Fruit fly (Drosophila melanogaster): ENCODE results near the gene CG9312.

Gene CG9312

dm6 chr3R:13801184-13802056 is 35.9 kb downstream of the CG9312 start:
- TF ChIP-seq z (GFP tag; IDR thresholded peaks at IDR 0.05) (peak; percentile 84), CG31224 (GFP tag; IDR thresholded peaks at IDR 0.05) (peak; percentile 87), disco-r (GFP tag; optimal IDR thresholded peaks at IDR 0.05) (no peak), corto (GFP tag; optimal IDR thresholded peaks at IDR 0.05) (no peak), ATbp (GFP tag; optimal IDR thresholded peaks at IDR 0.05) (no peak), Med (GFP tag) (peak; percentile 51), CG10321 (GFP tag; IDR thresholded peaks at IDR 0.05) (no peak), CG12769 (tag; optimal IDR thresholded peaks at IDR 0.05) (no peak), scrt (GFP tag; optimal IDR thresholded peaks at IDR 0.05) (peak; percentile 98), CG2129 (GFP tag; IDR thresholded peaks at IDR 0.05; ENCODE audit: partially characterized antibody) (no peak), E2f1 (GFP tag; IDR thresholded peaks at IDR 0.05) (peak; percentile 13; the same call in 1 of the 2 replicates), sd (tag; optimal IDR thresholded peaks at IDR 0.05) (peak; percentile 98), CG7357 (GFP tag; IDR thresholded peaks at IDR 0.05) (no peak), Bgb (GFP tag; IDR thresholded peaks at IDR 0.05; ENCODE audit: partially characterized antibody) (peak; percentile 35; the same call in 1 of the 2 replicates), Ets65A (GFP tag) (peak; percentile 61), sr (GFP tag; IDR thresholded peaks at IDR 0.05) (peak; percentile 48; the same call in 1 of the 3 replicates), CG8281 (tag; optimal IDR thresholded peaks at IDR 0.05) (peak; percentile 19), gro (GFP tag; optimal IDR thresholded peaks at IDR 0.05) (peak; percentile 35), abd-A (tag; optimal IDR thresholded peaks at IDR 0.05) (peak; percentile 98), mirr (GFP tag; optimal IDR thresholded peaks at IDR 0.05) (peak; percentile 22), CG17829 (tag; optimal IDR thresholded peaks at IDR 0.05) (no peak), sqz (GFP tag; optimal IDR thresholded peaks at IDR 0.05) (peak; percentile 86), pros (GFP tag; optimal IDR thresholded peaks at IDR 0.05) (peak; percentile 13), Hr51 (GFP tag; optimal IDR thresholded peaks at IDR 0.05) (peak in 1 of 2 experiments; percentile 16), CG7839 (tag; optimal IDR thresholded peaks at IDR 0.05) (no peak), CG13123 (GFP tag; optimal IDR thresholded peaks at IDR 0.05) (no peak), slp2 (GFP tag; optimal IDR thresholded peaks at IDR 0.05) (no peak)

DNA sequence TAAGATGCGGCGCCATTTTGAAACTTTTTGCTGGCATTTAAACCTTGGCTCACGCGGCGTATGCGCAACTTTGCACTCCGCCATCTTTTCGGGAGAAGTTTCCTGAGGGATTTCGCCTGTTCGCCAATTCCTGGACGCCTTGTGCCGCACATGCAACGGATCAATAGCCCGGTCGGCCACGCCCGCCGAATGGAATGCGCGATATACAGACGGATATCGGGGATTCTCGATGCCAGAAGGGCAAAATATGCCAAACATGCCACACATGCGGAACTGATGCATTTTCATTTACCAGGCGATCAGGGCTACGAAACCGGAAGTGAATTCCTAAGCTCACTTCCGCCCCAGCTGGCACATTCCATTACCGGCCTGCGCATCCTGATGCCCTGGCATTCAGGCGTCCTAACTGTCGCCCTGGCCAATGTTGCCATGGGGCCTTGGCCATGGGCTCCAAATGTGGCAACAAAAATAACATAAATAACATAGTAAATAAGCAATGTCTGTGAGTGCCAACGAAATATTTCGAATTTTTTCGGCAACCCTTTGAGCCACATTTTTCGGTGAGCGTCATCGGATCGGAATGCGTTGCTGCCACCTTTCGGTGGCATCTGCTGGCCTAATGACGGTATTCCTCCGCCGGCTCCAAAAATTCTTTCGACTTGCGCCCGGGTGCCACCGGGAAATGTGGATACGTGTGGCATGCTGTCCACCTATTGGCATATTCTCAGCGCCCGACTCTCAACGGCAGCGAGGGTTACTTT is 36.7 kb downstream of the CG9312 start:
- TF ChIP-seq schlank (tag; optimal IDR thresholded peaks at IDR 0.05) (peak; percentile 8), z (GFP tag; IDR thresholded peaks at IDR 0.05) (0 out of 3 replicates have a peak, but pooled peaks have one; percentile 6), CG18599 (GFP tag; optimal IDR thresholded peaks at IDR 0.05) (peak; percentile 49), CG17912 (GFP tag; optimal IDR thresholded peaks at IDR 0.05) (peak; percentile 31), CG10431 (GFP tag; optimal IDR thresholded peaks at IDR 0.05) (no peak), CG6813 (GFP tag; optimal IDR thresholded peaks at IDR 0.05) (peak; percentile 25), Ets65A (GFP tag) (peak; percentile 85), lab (GFP tag; optimal IDR thresholded peaks at IDR 0.05) (peak; percentile 47), Dll (GFP tag; IDR thresholded peaks at IDR 0.05; ENCODE audit: partially characterized antibody) (0 out of 4 replicates have a peak, but pooled peaks have one; percentile 11), Opbp (GFP tag; IDR thresholded peaks at IDR 0.05; ENCODE audit: partially characterized antibody) (peak; percentile 43; the same call in 2 of the 3 replicates), ci (GFP tag; IDR thresholded peaks at IDR 0.05) (peak; percentile 59; the same call in 2 of the 3 replicates), CG31224 (GFP tag; IDR thresholded peaks at IDR 0.05) (peak; percentile 95), Bgb (GFP tag; IDR thresholded peaks at IDR 0.05; ENCODE audit: partially characterized antibody) (0 out of 2 replicates have a peak, but pooled peaks have one; percentile 35), E2f2 (GFP tag; IDR thresholded peaks at IDR 0.05) (no peak), CG13296 (GFP tag; optimal IDR thresholded peaks at IDR 0.05) (peak; percentile 65), Hmr (GFP tag; optimal IDR thresholded peaks at IDR 0.05) (peak; percentile 28), Dbx (GFP tag; IDR thresholded peaks at IDR 0.05) (no peak), caup (GFP tag; optimal IDR thresholded peaks at IDR 0.05; ENCODE audit: severe bottlenecking) (peak; percentile 44), Rfx (GFP tag; IDR thresholded peaks at IDR 0.05) (peak; percentile 35; the same call in 1 of the 2 replicates), CG6791 (GFP tag; IDR thresholded peaks at IDR 0.05; ENCODE audit: partially characterized antibody) (peak; percentile 27; the same call in 1 of the 3 replicates), CG34224 (GFP tag; IDR thresholded peaks at IDR 0.05; ENCODE audit: partially characterized antibody) (peak; percentile 43; the same call in 1 of the 3 replicates)

Measured in whole organism, embryonic.